Worm (Caenorhabditis elegans) whole organism, L4/young adult: ENCODE measurements around the gene srx-111.

ENCODE experiments used
- W03F9.2 ChIP-seq: fragments of 150-350 bp; optimal IDR thresholded peaks from 2 replicates; lab custom pipeline; 2014; ENCODE audit warnings: missing biosample characterization, missing genetic modification characterization
- dao-5 ChIP-seq: sonication (generic microtip); optimal IDR thresholded peaks from 2 replicates; lab custom pipeline; 2016; ENCODE audit warnings: missing genotype, missing genetic modification characterization, moderate library complexity, missing compliant biosample characterization
- him-1 ChIP-seq: sonication (generic microtip); optimal IDR thresholded peaks from 2 replicates; lab custom pipeline; 2016; ENCODE audit warnings: missing genotype, missing genetic modification reagents, missing genetic modification characterization, missing compliant biosample characterization

Gene srx-111

DNA sequence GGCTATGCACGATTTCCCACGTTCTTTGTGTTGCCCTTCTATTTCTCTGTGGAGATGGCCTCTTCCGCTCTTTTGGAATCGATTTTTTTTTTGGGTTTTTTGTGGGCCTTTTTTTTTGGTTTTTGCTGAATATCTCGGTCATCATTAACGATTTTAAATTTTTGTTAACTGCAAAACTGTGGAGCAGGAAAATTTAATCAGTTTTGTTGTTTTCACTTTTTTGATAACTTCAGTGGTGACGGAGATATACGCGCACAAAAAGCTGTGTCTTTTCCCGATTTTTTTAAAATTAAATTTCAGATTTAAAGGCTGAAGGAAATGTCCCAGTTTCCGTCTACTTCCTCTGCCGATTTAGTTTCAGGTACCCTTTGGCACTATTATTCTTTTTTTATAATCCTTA, 27.7 kb downstream of the srx-111 start, which contains the start of gene T24E12.1:
T24E12.1 (plus strand) TSS at position 301 of the 400 bp plus-strand sequence.
- TF ChIP-seq him-1 (tag; lab: Kevin White, UChicago) (no peak), W03F9.2 (tag; lab: Kevin White, UChicago) (no peak), dao-5 (tag; lab: Kevin White, UChicago) (no peak)

DNA sequence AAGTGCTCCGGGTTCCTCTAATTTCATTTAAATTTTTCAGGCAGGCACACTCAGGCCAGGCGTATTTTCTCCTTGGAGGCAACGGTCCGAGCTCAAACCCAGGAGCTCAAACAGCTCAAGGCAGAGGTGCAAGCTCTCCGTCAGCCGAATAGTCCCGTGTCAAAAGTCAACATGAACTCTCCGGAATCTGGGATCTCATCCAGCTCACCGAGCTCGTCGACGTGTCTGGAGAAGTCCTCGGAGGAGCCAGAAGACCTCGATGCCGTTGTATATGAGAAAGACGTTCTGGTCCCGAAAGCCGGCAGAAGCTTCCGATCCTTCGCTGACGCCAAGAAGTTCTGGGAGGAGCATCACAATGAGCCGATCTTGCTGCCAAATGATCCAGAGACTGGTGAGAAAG, 28.2 kb downstream of the srx-111 start:
- no peak for TF ChIP-seq W03F9.2 (tag; lab: Kevin White, UChicago)
- no peak for TF ChIP-seq dao-5 (tag; lab: Kevin White, UChicago)
- no peak for TF ChIP-seq him-1 (tag; lab: Kevin White, UChicago)

- TF ChIP-seq W03F9.2 (tag; lab: Kevin White, UChicago) (no peak), dao-5 (tag; lab: Kevin White, UChicago) (no peak), him-1 (tag; lab: Kevin White, UChicago) (no peak)
These were observed 28.9 kb downstream of the srx-111 start for ce11 chrII:3786538-3786937.

ce11 chrII:3787151-3787550, 29.6 kb downstream of the srx-111 start, which contains the start of gene T24E12.13:
Gene T24E12.13 (plus strand): TSS chrII:3787451.
- no peak for TF ChIP-seq dao-5 (tag; lab: Kevin White, UChicago)
- no peak for TF ChIP-seq W03F9.2 (tag; lab: Kevin White, UChicago)

DNA sequence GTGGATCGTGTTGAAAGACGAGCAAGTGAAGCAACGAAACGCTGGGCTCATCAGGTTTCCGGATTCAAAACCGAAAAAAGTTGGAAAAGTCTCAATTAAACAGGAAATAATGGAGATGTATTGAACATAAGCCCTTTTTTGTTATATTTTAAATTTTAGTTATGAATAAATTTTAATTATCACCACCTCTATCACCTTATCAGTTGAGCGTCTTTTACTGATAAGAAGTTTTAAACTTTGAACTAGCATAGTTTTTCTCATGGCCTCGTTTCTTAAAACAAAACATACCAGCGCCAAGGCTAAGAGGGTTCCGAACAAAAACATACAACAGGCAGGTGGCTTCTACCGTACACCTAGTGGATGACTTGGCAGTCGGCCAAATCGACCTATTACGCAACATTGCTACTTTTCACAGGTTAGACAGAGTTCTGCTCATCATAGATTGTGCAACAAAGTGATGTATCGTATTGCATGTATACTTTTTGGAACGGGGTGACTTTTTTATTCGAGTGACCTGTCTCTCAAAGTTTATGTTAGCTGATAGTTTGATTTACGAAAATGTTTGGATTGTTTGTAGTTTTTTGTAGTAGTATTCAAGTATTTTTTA, 30.9 kb downstream of the srx-111 start:
- no peak for TF ChIP-seq W03F9.2 (tag; lab: Kevin White, UChicago)
- no peak for TF ChIP-seq dao-5 (tag; lab: Kevin White, UChicago)

DNA sequence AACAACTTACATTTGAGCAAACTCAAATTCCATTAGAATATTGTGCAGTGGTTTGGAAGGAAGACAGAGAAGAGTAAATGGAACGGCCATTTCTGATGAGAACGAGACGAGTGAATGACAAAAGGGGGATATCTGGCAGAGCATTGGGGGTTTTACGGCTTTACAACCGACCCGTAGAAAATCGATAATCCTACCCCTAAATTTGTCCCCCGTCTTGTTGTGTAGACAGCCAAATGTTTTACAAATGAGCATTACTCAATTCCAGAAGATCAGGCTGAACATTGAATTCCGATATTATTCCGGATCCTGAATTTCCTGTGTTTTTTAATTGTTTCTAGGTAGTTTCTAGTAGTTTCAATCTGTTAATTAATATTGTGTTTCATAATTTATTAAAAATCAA, 35.7 kb downstream of the srx-111 start, which contains the start of gene fbxb-99:
fbxb-99 (minus strand) TSS at position 101 of the 400 bp plus-strand sequence.
- no peak for TF ChIP-seq W03F9.2 (tag; lab: Kevin White, UChicago)
- TF ChIP-seq him-1 (tag; lab: Kevin White, UChicago) = no peak
- TF ChIP-seq dao-5 (tag; lab: Kevin White, UChicago) = no peak

ce11 chrII:3795323-3795722, 37.7 kb downstream of the srx-111 start, which contains the start of gene Y8A9A.2:
Gene Y8A9A.2 (plus strand): TSS chrII:3795623.
- TF ChIP-seq him-1 (tag; lab: Kevin White, UChicago) (no peak), dao-5 (tag; lab: Kevin White, UChicago) (no peak)

ce11 chrII:3803219-3803618, 45.6 kb downstream of the srx-111 start, which contains the start of gene ins-32:
Gene ins-32 (minus strand): TSS chrII:3803319.
- no peak for TF ChIP-seq W03F9.2 (tag; lab: Kevin White, UChicago)
- TF ChIP-seq him-1 (tag; lab: Kevin White, UChicago) = no peak
- TF ChIP-seq dao-5 (tag; lab: Kevin White, UChicago) = no peak

ce11 chrII:3805518-3805917, 47.9 kb downstream of the srx-111 start:
- TF ChIP-seq him-1 (tag; lab: Kevin White, UChicago) (no peak), W03F9.2 (tag; lab: Kevin White, UChicago) (no peak), dao-5 (tag; lab: Kevin White, UChicago) (no peak)

ce11 chrII:3806964-3807363, 49.4 kb downstream of the srx-111 start, which contains the start of gene F54D10.4:
Gene F54D10.4 (minus strand): TSS chrII:3807064.
- TF ChIP-seq W03F9.2 (tag; lab: Kevin White, UChicago) = no peak
- no peak for TF ChIP-seq him-1 (tag; lab: Kevin White, UChicago)
- no peak for TF ChIP-seq dao-5 (tag; lab: Kevin White, UChicago)

ce11 chrII:3808104-3808503, 50.5 kb downstream of the srx-111 start, which contains the start of gene F54D10.5:
Gene F54D10.5 (minus strand): TSS chrII:3808177.
- no peak for TF ChIP-seq dao-5 (tag; lab: Kevin White, UChicago)
- TF ChIP-seq W03F9.2 (tag; lab: Kevin White, UChicago) = peak; percentile 83
- no peak for TF ChIP-seq him-1 (tag; lab: Kevin White, UChicago)

DNA sequence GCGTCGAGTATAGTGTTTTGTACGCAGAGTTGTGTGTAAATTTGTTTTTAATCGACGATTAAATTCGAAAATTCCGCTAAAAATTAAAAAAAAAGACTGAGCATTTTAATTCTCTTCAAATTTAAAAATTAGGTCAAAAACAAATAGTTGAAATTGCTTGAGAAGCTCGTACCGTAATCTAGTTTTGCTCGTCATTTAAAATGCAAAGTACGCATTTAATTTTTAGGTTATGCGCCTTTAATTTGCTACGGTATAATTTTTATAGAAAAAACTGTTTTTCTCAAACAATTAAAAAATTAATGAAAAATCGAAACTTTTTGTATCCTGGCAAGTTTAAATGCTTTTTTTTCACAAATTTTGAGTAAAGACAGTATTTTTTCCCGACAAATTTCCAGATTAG, 51.0 kb downstream of the srx-111 start:
- TF ChIP-seq dao-5 (tag; lab: Kevin White, UChicago) (no peak), him-1 (tag; lab: Kevin White, UChicago) (no peak), W03F9.2 (tag; lab: Kevin White, UChicago) (no peak)
